Fruit fly (Drosophila melanogaster): ENCODE measurements around the gene CG16704.

Gene CG16704

dm6 chr2L:3656667-3657066, 35.7 kb downstream of the CG16704 start, which contains the start of gene for (continued):
- TF ChIP-seq sd (tag; optimal IDR thresholded peaks at IDR 0.05), result peak; percentile 47
- no peak for TF ChIP-seq CG8281 (tag; optimal IDR thresholded peaks at IDR 0.05)
- TF ChIP-seq bbx (GFP tag; IDR thresholded peaks at IDR 0.05; ENCODE audit: partially characterized antibody), result peak; percentile 21; the same call in 1 of the 2 replicates
- no peak for TF ChIP-seq CG17829 (tag; optimal IDR thresholded peaks at IDR 0.05)
- peak; percentile 9; the same call in 1 of the 2 replicates for TF ChIP-seq amos (GFP tag; IDR thresholded peaks at IDR 0.05; ENCODE audit: partially characterized antibody)
- peak; percentile 21 for TF ChIP-seq CG2678 (tag; optimal IDR thresholded peaks at IDR 0.05)
- no peak for TF ChIP-seq CG1602 (GFP tag; optimal IDR thresholded peaks at IDR 0.05)
- no peak for TF ChIP-seq CG17568 (GFP tag; optimal IDR thresholded peaks at IDR 0.05)
- no peak for TF ChIP-seq CG14710 (tag; optimal IDR thresholded peaks at IDR 0.05)
- no peak for TF ChIP-seq CG6175 (GFP tag; IDR thresholded peaks at IDR 0.05)
- no peak for TF ChIP-seq bsh (GFP tag; optimal IDR thresholded peaks at IDR 0.05)
- TF ChIP-seq sna (GFP tag; IDR thresholded peaks at IDR 0.05; ENCODE audit: partially characterized antibody), result no peak
- no peak for TF ChIP-seq CG6654 (GFP tag; optimal IDR thresholded peaks at IDR 0.05)
- no peak for TF ChIP-seq CG15011 (GFP tag; optimal IDR thresholded peaks at IDR 0.05)
- no peak for TF ChIP-seq HLH4C (GFP tag; IDR thresholded peaks at IDR 0.05; ENCODE audit: partially characterized antibody)
- no peak for TF ChIP-seq Bteb2 (GFP tag; optimal IDR thresholded peaks at IDR 0.05)
- TF ChIP-seq HLH3B (GFP tag; IDR thresholded peaks at IDR 0.05), result no peak
- no peak for TF ChIP-seq hth (optimal IDR thresholded peaks at IDR 0.05)
- no peak for TF ChIP-seq CG14050 (GFP tag; IDR thresholded peaks at IDR 0.05)
- no peak for TF ChIP-seq Atf-2 (GFP tag; optimal IDR thresholded peaks at IDR 0.05)
- TF ChIP-seq CG5953 (GFP tag; IDR thresholded peaks at IDR 0.05), result no peak
- no peak for TF ChIP-seq chif (GFP tag; optimal IDR thresholded peaks at IDR 0.05)
- peak; percentile 96 for TF ChIP-seq Jarid2 (GFP tag; optimal IDR thresholded peaks at IDR 0.05)
- TF ChIP-seq Scr (GFP tag; IDR thresholded peaks at IDR 0.05; ENCODE audit: partially characterized antibody), result no peak
- no peak for TF ChIP-seq CG3847 (GFP tag; IDR thresholded peaks at IDR 0.05)
- TF ChIP-seq vvl (GFP tag; IDR thresholded peaks at IDR 0.05), result peak; percentile 42; the same call in 1 of the 2 replicates
- TF ChIP-seq scrt (GFP tag; optimal IDR thresholded peaks at IDR 0.05), result no peak
- no peak for TF ChIP-seq CG3726 (GFP tag; IDR thresholded peaks at IDR 0.05)
- TF ChIP-seq chinmo (GFP tag; IDR thresholded peaks at IDR 0.05; ENCODE audit: partially characterized antibody), result 0 out of 4 replicates have a peak, but pooled peaks have one; percentile 34
- no peak for TF ChIP-seq CG6272 (GFP tag; IDR thresholded peaks at IDR 0.05)
- TF ChIP-seq tna (GFP tag; IDR thresholded peaks at IDR 0.05; ENCODE audit: partially characterized antibody), result no peak
- no peak for TF ChIP-seq CG4404 (GFP tag; IDR thresholded peaks at IDR 0.05)
- peak; percentile 32 to 71 for TF ChIP-seq Trl (optimal IDR thresholded peaks at IDR 0.05)
- TF ChIP-seq Trl (GFP tag; optimal IDR thresholded peaks at IDR 0.05), result no peak
- no peak for TF ChIP-seq H15 (GFP tag; IDR thresholded peaks at IDR 0.05)
- no peak for TF ChIP-seq ap (GFP tag; IDR thresholded peaks at IDR 0.05)
- TF ChIP-seq CG1832 (GFP tag; optimal IDR thresholded peaks at IDR 0.05), result no peak
- no peak for TF ChIP-seq Vsx1 (GFP tag; optimal IDR thresholded peaks at IDR 0.05)
- TF ChIP-seq Mrtf (GFP tag; IDR thresholded peaks at IDR 0.05), result no peak
- no peak for TF ChIP-seq phol (tag; optimal IDR thresholded peaks at IDR 0.05)
- TF ChIP-seq CG8388 (GFP tag; optimal IDR thresholded peaks at IDR 0.05), result no peak
- TF ChIP-seq so (GFP tag; IDR thresholded peaks at IDR 0.05), result no peak
- no peak for TF ChIP-seq Dip3 (GFP tag; optimal IDR thresholded peaks at IDR 0.05)
- no peak for TF ChIP-seq CG7271 (tag; optimal IDR thresholded peaks at IDR 0.05)
- peak; percentile 15; the same call in 1 of the 2 replicates for TF ChIP-seq Rfx (GFP tag; IDR thresholded peaks at IDR 0.05)
- peak; percentile 75 for TF ChIP-seq chm (GFP tag; IDR thresholded peaks at IDR 0.05)
- TF ChIP-seq Kr (GFP tag; optimal IDR thresholded peaks at IDR 0.05), result no peak
- peak; percentile 76 for TF ChIP-seq pfk (GFP tag; optimal IDR thresholded peaks at IDR 0.05)
- no peak for TF ChIP-seq crc (GFP tag; optimal IDR thresholded peaks at IDR 0.05)
- no peak for TF ChIP-seq HmgD (GFP tag; optimal IDR thresholded peaks at IDR 0.05)
- TF ChIP-seq nom (GFP tag; optimal IDR thresholded peaks at IDR 0.05), result peak; percentile 31
- TF ChIP-seq CG8478 (optimal IDR thresholded peaks at IDR 0.05), result no peak

Measured in whole organism, embryonic.